Fruit fly (Drosophila melanogaster): ENCODE results near the gene CG17746.
A peak's percentile ranks its signal among the peaks of the same experiment; 100 is the strongest.

Gene CG17746

DNA sequence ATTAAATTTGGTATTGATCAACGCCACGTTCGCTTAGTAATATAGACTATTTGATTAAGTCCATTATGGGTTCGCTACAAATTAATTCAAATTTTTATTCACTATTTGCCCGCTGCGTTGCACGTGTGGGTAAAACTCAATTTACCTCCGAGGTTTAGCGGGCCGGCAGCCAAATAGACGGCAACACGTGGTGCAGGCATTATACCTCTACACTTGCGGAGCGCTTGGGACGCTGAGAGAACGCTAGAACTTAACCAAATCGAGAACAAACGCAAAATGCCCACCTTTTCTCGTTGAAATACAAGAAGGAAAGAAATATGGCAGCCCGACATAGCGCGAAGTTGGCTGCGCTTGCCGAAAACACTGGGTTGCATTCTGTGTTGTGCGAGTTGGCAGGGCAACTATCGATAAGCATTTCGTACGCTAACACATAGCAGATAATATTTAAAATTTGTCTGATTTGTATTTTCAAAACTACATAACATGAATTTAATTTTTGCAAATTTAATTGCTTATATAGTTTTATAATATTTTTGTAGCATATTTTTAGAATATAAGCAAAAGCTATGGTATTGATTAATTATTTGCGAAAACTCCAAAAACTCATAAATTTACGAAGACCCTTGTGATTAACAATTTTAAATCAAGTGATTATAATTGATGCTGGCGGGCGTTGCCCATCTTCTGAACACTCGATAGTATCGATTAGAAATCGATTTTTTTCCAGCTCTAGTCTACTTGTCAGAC, 16.6 kb downstream of the CG17746 start, which contains the start of the genes RpL28 and eIF1 (continued):
- peak; percentile 59 for TF ChIP-seq D19A (tag; optimal IDR thresholded peaks at IDR 0.05)
- TF ChIP-seq trem (tag; optimal IDR thresholded peaks at IDR 0.05), result peak; percentile 99
- peak; percentile 47; the same call in 2 of the 3 replicates for TF ChIP-seq zen2 (GFP tag; IDR thresholded peaks at IDR 0.05; ENCODE audit: partially characterized antibody)
- peak; percentile 87 for TF ChIP-seq row (GFP tag; IDR thresholded peaks at IDR 0.05)
- TF ChIP-seq NC2α (GFP tag; optimal IDR thresholded peaks at IDR 0.05), result peak; percentile 83
- peak; percentile 56 for TF ChIP-seq GATAe (GFP tag; conservative IDR thresholded peaks at IDR 0.05)
- peak; percentile 22 for TF ChIP-seq Neu2 (GFP tag; optimal IDR thresholded peaks at IDR 0.05; ENCODE audit: borderline replicate concordance)
- TF ChIP-seq CG4404 (GFP tag; IDR thresholded peaks at IDR 0.05), result peak; percentile 66
- peak; percentile 53 for TF ChIP-seq exex (tag; optimal IDR thresholded peaks at IDR 0.05)
- TF ChIP-seq CG3407 (GFP tag; optimal IDR thresholded peaks at IDR 0.05), result peak; percentile 92
- TF ChIP-seq CG9437 (GFP tag; optimal IDR thresholded peaks at IDR 0.05), result peak; percentile 86
- no peak for TF ChIP-seq h (optimal IDR thresholded peaks at IDR 0.05)
- TF ChIP-seq CG17328 (GFP tag; IDR thresholded peaks at IDR 0.05), result peak; percentile 91
- TF ChIP-seq HmgD (GFP tag; optimal IDR thresholded peaks at IDR 0.05), result peak; percentile 87
- TF ChIP-seq dysf (GFP tag; IDR thresholded peaks at IDR 0.05), result peak; percentile 84; the same call in 2 of the 3 replicates
- no peak for TF ChIP-seq CG17568 (GFP tag; optimal IDR thresholded peaks at IDR 0.05)
- TF ChIP-seq CG6254 (GFP tag; optimal IDR thresholded peaks at IDR 0.05), result peak; percentile 76
- TF ChIP-seq CG31441 (GFP tag; IDR thresholded peaks at IDR 0.05), result peak; percentile 89
- peak; percentile 96 for TF ChIP-seq Hmr (GFP tag; optimal IDR thresholded peaks at IDR 0.05)
- TF ChIP-seq Ptx1 (GFP tag; IDR thresholded peaks at IDR 0.05), result peak; percentile 86
- peak; percentile 60; the same call in 2 of the 3 replicates for TF ChIP-seq CG14860 (GFP tag; IDR thresholded peaks at IDR 0.05; ENCODE audit: partially characterized antibody)
- TF ChIP-seq eve (GFP tag; optimal IDR thresholded peaks at IDR 0.05), result no peak
- peak; percentile 94 for TF ChIP-seq Hsf (GFP tag; optimal IDR thresholded peaks at IDR 0.05)
- TF ChIP-seq Oli (tag; optimal IDR thresholded peaks at IDR 0.05), result peak; percentile 13
- peak; percentile 97 for TF ChIP-seq sens (GFP tag)
- peak; percentile 99 for TF ChIP-seq Opbp (GFP tag; IDR thresholded peaks at IDR 0.05; ENCODE audit: partially characterized antibody)
- TF ChIP-seq lilli (GFP tag; optimal IDR thresholded peaks at IDR 0.05), result peak; percentile 91
- TF ChIP-seq CG14441 (GFP tag; IDR thresholded peaks at IDR 0.05), result peak; percentile 87
- TF ChIP-seq aop (GFP tag; IDR thresholded peaks at IDR 0.05), result 0 out of 2 replicates have a peak, but pooled peaks have one; percentile 41
- peak; percentile 78 for TF ChIP-seq Jarid2 (GFP tag; optimal IDR thresholded peaks at IDR 0.05)
- peak; percentile 83 for TF ChIP-seq CG9215 (GFP tag; IDR thresholded peaks at IDR 0.05)
- peak; percentile 87 for TF ChIP-seq ase (GFP tag; IDR thresholded peaks at IDR 0.05)
- TF ChIP-seq phol (tag; optimal IDR thresholded peaks at IDR 0.05), result peak; percentile 99
- TF ChIP-seq CG6854 (GFP tag; optimal IDR thresholded peaks at IDR 0.05), result peak; percentile 77
- TF ChIP-seq vvl (GFP tag; IDR thresholded peaks at IDR 0.05), result peak; percentile 91
- TF ChIP-seq Fer1 (GFP tag; optimal IDR thresholded peaks at IDR 0.05), result peak; percentile 90
- peak; percentile 85 for TF ChIP-seq CG12942 (GFP tag; optimal IDR thresholded peaks at IDR 0.05)
- peak; percentile 64 for TF ChIP-seq Nf-YB (GFP tag; optimal IDR thresholded peaks at IDR 0.05)
- peak; percentile 82 for TF ChIP-seq lmd (GFP tag; IDR thresholded peaks at IDR 0.05)
- peak; percentile 92 for TF ChIP-seq CG4328 (GFP tag; optimal IDR thresholded peaks at IDR 0.05)
- peak; percentile 94 for TF ChIP-seq schlank (tag; optimal IDR thresholded peaks at IDR 0.05)
- TF ChIP-seq nmo (GFP tag; optimal IDR thresholded peaks at IDR 0.05), result peak; percentile 90
- TF ChIP-seq CG33213 (GFP tag; optimal IDR thresholded peaks at IDR 0.05), result peak; percentile 93
- TF ChIP-seq CG14710 (tag; optimal IDR thresholded peaks at IDR 0.05), result peak; percentile 95
- peak; percentile 89 for TF ChIP-seq ken (GFP tag; IDR thresholded peaks at IDR 0.05)
- TF ChIP-seq Six4 (GFP tag; optimal IDR thresholded peaks at IDR 0.05), result peak; percentile 90
- TF ChIP-seq jing (GFP tag; optimal IDR thresholded peaks at IDR 0.05), result no peak
- peak; percentile 85 for TF ChIP-seq pzg (GFP tag; optimal IDR thresholded peaks at IDR 0.05)
- TF ChIP-seq Ada2b (GFP tag; IDR thresholded peaks at IDR 0.05), result peak; percentile 59

Data from whole organism, embryonic.